Worm (Caenorhabditis elegans) whole organism, L4/young adult: Measurements from ENCODE around the gene zip-8.

Experiments
- W03F9.2 ChIP-seq: fragments of 150-350 bp; optimal IDR thresholded peaks from 2 replicates; lab custom pipeline; 2014; ENCODE audit warnings: missing biosample characterization, missing genetic modification characterization
- dao-5 ChIP-seq: sonication (generic microtip); optimal IDR thresholded peaks from 2 replicates; lab custom pipeline; 2016; ENCODE audit warnings: missing genotype, missing genetic modification characterization, moderate library complexity, missing compliant biosample characterization
- him-1 ChIP-seq: sonication (generic microtip); optimal IDR thresholded peaks from 2 replicates; lab custom pipeline; 2016; ENCODE audit warnings: missing genotype, missing genetic modification reagents, missing genetic modification characterization, missing compliant biosample characterization

zip-8 gene

ce11 chrIII:6452683-6453082 lies 26.1 kb upstream of the zip-8 start:
- TF ChIP-seq W03F9.2 (tag; lab: Kevin White, UChicago) (no peak), him-1 (tag; lab: Kevin White, UChicago) (no peak)

ce11 chrIII:6453665-6454064 lies 25.1 kb upstream of the zip-8 start:
- TF ChIP-seq W03F9.2 (tag; lab: Kevin White, UChicago) = peak; percentile 81
- TF ChIP-seq him-1 (tag; lab: Kevin White, UChicago) = no peak
- TF ChIP-seq dao-5 (tag; lab: Kevin White, UChicago) = no peak

- TF ChIP-seq W03F9.2 (tag; lab: Kevin White, UChicago) (no peak), dao-5 (tag; lab: Kevin White, UChicago) (no peak), him-1 (tag; lab: Kevin White, UChicago) (no peak)
These were observed 24.6 kb upstream of the zip-8 start, which contains the start of gene jhdm-1 for ce11 chrIII:6454183-6454582. Gene jhdm-1 (plus strand): TSS chrIII:6454483.

ce11 chrIII:6459820-6460219 lies 18.9 kb upstream of the zip-8 start, which contains the start of gene algn-1:
Gene algn-1 (plus strand): TSS chrIII:6460120.
- TF ChIP-seq him-1 (tag; lab: Kevin White, UChicago) (no peak), dao-5 (tag; lab: Kevin White, UChicago) (no peak), W03F9.2 (tag; lab: Kevin White, UChicago) (no peak)

DNA sequence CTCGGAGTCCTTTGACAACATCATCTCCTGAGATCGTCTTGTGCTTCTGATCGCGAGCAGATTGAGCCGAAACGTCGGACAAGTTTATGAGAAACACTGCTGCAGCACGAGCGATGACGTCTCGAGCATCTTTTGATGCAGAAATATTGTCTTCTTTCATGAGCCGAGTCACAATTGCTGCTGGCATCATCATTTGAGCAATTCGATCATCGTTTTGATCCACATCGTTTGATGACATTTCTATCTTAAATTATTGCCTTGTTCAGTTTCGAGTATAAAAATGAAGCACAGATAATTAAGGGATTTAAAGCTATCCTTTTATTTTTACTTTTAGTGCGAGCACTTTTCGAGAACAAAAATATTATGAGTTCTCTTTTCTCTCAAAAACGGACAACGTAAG lies 16.1 kb upstream of the zip-8 start, which contains the start of gene T26A5.8:
T26A5.8 (minus strand) TSS at position 247 of the 400 bp plus-strand sequence.
- TF ChIP-seq W03F9.2 (tag; lab: Kevin White, UChicago) = no peak
- TF ChIP-seq dao-5 (tag; lab: Kevin White, UChicago) = no peak
- TF ChIP-seq him-1 (tag; lab: Kevin White, UChicago) = no peak

ce11 chrIII:6463679-6464078 lies 15.1 kb upstream of the zip-8 start, which contains the start of gene dlc-1:
Gene dlc-1 (minus strand): TSS chrIII:6463779.
- TF ChIP-seq W03F9.2 (tag; lab: Kevin White, UChicago) (no peak), dao-5 (tag; lab: Kevin White, UChicago) (no peak), him-1 (tag; lab: Kevin White, UChicago) (no peak)

ce11 chrIII:6464113-6464571 lies 14.6 kb upstream of the zip-8 start:
- TF ChIP-seq dao-5 (tag; lab: Kevin White, UChicago) = no peak
- TF ChIP-seq him-1 (tag; lab: Kevin White, UChicago) = peak; percentile 21
- TF ChIP-seq W03F9.2 (tag; lab: Kevin White, UChicago) = peak; percentile 47

ce11 chrIII:6464913-6465312 lies 13.8 kb upstream of the zip-8 start, which contains the start of gene nduf-2.2:
Gene nduf-2.2 (plus strand): TSS chrIII:6465222.
- no peak for TF ChIP-seq W03F9.2 (tag; lab: Kevin White, UChicago)
- TF ChIP-seq him-1 (tag; lab: Kevin White, UChicago) = no peak
- TF ChIP-seq dao-5 (tag; lab: Kevin White, UChicago) = no peak

- no peak for TF ChIP-seq him-1 (tag; lab: Kevin White, UChicago)
- no peak for TF ChIP-seq W03F9.2 (tag; lab: Kevin White, UChicago)
- no peak for TF ChIP-seq dao-5 (tag; lab: Kevin White, UChicago)
These were observed 11.8 kb upstream of the zip-8 start, which contains the start of gene T26A5.2 for ce11 chrIII:6467005-6467404. Gene T26A5.2 (plus strand): TSS chrIII:6467305.

DNA sequence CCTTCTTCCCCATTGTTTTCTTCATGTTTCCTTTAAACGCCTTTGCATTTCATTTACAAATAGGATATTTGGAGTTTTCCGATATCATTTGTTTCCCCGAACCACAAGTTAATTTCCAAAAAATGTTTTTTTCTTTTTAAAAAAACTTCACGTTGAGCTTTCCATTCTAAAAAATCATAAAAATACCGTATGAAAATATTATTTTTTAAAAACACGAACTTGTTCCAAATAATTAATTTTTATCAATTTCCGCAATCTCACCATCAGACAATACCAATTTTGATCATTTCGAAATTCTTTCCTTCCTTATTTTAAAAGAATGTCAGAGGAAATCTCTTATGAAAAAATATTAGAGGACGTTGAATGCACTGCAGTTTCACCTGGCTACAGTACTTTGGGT lies 7.3 kb upstream of the zip-8 start, which contains the start of gene wht-6:
wht-6 (plus strand) TSS at position 301 of the 400 bp plus-strand sequence.
- no peak for TF ChIP-seq him-1 (tag; lab: Kevin White, UChicago)
- TF ChIP-seq dao-5 (tag; lab: Kevin White, UChicago) = no peak
- TF ChIP-seq W03F9.2 (tag; lab: Kevin White, UChicago) = no peak

ce11 chrIII:6476380-6476779 lies 2.4 kb upstream of the zip-8 start:
- no peak for TF ChIP-seq W03F9.2 (tag; lab: Kevin White, UChicago)
- no peak for TF ChIP-seq dao-5 (tag; lab: Kevin White, UChicago)

DNA sequence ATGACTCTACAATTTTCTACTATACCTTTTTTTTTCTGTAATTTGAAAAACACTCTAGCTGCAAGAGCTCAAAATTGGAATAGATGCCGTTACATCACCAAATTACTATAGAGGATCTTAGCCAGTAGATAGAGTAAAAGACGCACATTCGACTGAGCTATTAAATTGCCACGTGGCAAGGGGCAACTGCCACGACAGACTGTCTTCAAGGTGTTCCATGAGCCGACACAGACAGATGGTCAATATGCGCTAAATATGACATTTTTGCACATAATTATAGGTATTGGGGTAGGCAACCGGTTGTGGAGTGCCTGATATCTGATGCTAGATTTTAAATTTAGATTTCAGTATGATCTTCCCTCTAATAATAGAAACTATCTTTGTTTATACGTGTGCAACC lies 684 bp downstream of the zip-8 start:
- TF ChIP-seq W03F9.2 (tag; lab: Kevin White, UChicago) = no peak
- TF ChIP-seq him-1 (tag; lab: Kevin White, UChicago) = no peak
- no peak for TF ChIP-seq dao-5 (tag; lab: Kevin White, UChicago)

- TF ChIP-seq W03F9.2 (tag; lab: Kevin White, UChicago) (no peak), dao-5 (tag; lab: Kevin White, UChicago) (no peak), him-1 (tag; lab: Kevin White, UChicago) (no peak)
These were observed 4.2 kb downstream of the zip-8 start, which contains the start of gene chtb-2 for ce11 chrIII:6482918-6483317. Gene chtb-2 (plus strand): TSS chrIII:6483218.

- TF ChIP-seq him-1 (tag; lab: Kevin White, UChicago) = no peak
- TF ChIP-seq dao-5 (tag; lab: Kevin White, UChicago) = no peak
- peak; percentile 64 for TF ChIP-seq W03F9.2 (tag; lab: Kevin White, UChicago)
These were observed 10.2 kb downstream of the zip-8 start for ce11 chrIII:6488916-6489315.
